Fruit fly (Drosophila melanogaster) whole organism, embryonic: ENCODE data around the gene CG2059.

Experiments used
- Bteb2 ChIP-seq: fragments of 200-800 bp; sonication (Bioruptor generic); optimal IDR thresholded peaks from 2 replicates; lab custom pipeline; 2016; ENCODE audit warnings: missing biosample characterization, missing genetic modification characterization
- C15 ChIP-seq: fragments of 200-800 bp; sonication (Bioruptor generic); IDR thresholded peaks from 3 replicates; pipeline ENCODE4 v1.3.6; 2022; ENCODE audit warnings: missing biosample characterization, missing genetic modification characterization
- CG11093 ChIP-seq: fragments of 200-800 bp; sonication (Bioruptor generic); IDR thresholded peaks from 3 replicates; pipeline ENCODE4 v1.3.6; 2022; ENCODE audit warnings: missing biosample characterization, missing genetic modification characterization
- CG11504 ChIP-seq: fragments of 200-800 bp; sonication (Bioruptor generic); optimal IDR thresholded peaks from 3 replicates; lab custom pipeline; 2019; ENCODE audit warnings: missing biosample characterization, mild to moderate bottlenecking, missing genetic modification characterization, moderate library complexity
- CG11695 ChIP-seq: fragments of 200-800 bp; sonication (Bioruptor generic); IDR thresholded peaks from 3 replicates; pipeline ENCODE4 v1.3.6; 2022; ENCODE audit warnings: missing biosample characterization, missing genetic modification characterization
- CG13123 ChIP-seq: fragments of 200-800 bp; sonication (Bioruptor generic); optimal IDR thresholded peaks from 2 replicates; lab custom pipeline; 2016; ENCODE audit warnings: missing biosample characterization, missing genetic modification characterization
- CG13424 ChIP-seq: fragments of 200-800 bp; sonication (Bioruptor generic); optimal IDR thresholded peaks from 2 replicates; lab custom pipeline; 2019; ENCODE audit warnings: missing biosample characterization, mild to moderate bottlenecking, missing genetic modification characterization, moderate library complexity
- CG13624 ChIP-seq: fragments of 200-800 bp; sonication (Bioruptor generic); optimal IDR thresholded peaks from 2 replicates; lab custom pipeline; 2016; ENCODE audit warnings: missing biosample characterization, missing genetic modification characterization
- CG15479 ChIP-seq: fragments of 200-800 bp; sonication (Bioruptor generic); optimal IDR thresholded peaks from 3 replicates; lab custom pipeline; 2019; ENCODE audit warnings: missing biosample characterization, mild to moderate bottlenecking, missing genetic modification characterization, moderate library complexity
- CG16815 ChIP-seq: fragments of 200-800 bp; sonication (Bioruptor generic); optimal IDR thresholded peaks from 3 replicates; lab custom pipeline; 2017; ENCODE audit warnings: missing biosample characterization, mild to moderate bottlenecking, missing genetic modification characterization
- CG16863 ChIP-seq: fragments of 200-800 bp; sonication (Bioruptor generic); optimal IDR thresholded peaks from 3 replicates; lab custom pipeline; 2016; ENCODE audit warnings: missing biosample characterization, missing genetic modification characterization
- CG17612 ChIP-seq: fragments of 200-800 bp; sonication (Bioruptor generic); IDR thresholded peaks from 2 replicates; pipeline ENCODE4 v1.3.6; 2022; ENCODE audit warnings: missing biosample characterization, missing genetic modification characterization
- CG2875 ChIP-seq: fragments of 200-800 bp; sonication (Bioruptor generic); optimal IDR thresholded peaks from 2 replicates; lab custom pipeline; 2017; ENCODE audit warnings: missing biosample characterization, mild to moderate bottlenecking, missing genetic modification characterization, missing genetic modification reagents
- CG30020 ChIP-seq: fragments of 200-800 bp; optimal IDR thresholded peaks from 2 replicates; lab custom pipeline; 2019; ENCODE audit warnings: missing biosample characterization, mild to moderate bottlenecking, missing genetic modification characterization, moderate library complexity
- CG32532 ChIP-seq: fragments of 200-800 bp; sonication (Bioruptor generic); IDR thresholded peaks from 2 replicates; pipeline ENCODE4 v1.3.6; 2022; ENCODE audit warnings: missing biosample characterization, missing genetic modification characterization
- CG34422 ChIP-seq: fragments of 200-800 bp; sonication (Bioruptor generic); IDR thresholded peaks from 3 replicates; pipeline ENCODE4 v1.3.6; 2022; ENCODE audit warnings: missing biosample characterization, missing genetic modification characterization
- CG4360 ChIP-seq: fragments of 200-800 bp; sonication (Bioruptor generic); IDR thresholded peaks from 2 replicates; pipeline ENCODE4 v1.3.6; 2022; ENCODE audit warnings: missing biosample characterization, missing genetic modification characterization
- CG43689 ChIP-seq: fragments of 200-800 bp; sonication (Bioruptor generic); IDR thresholded peaks from 2 replicates; pipeline ENCODE4 v1.3.6; 2022; ENCODE audit warnings: missing biosample characterization, missing genetic modification characterization
- CG6813 ChIP-seq: fragments of 200-800 bp; sonication (Bioruptor generic); optimal IDR thresholded peaks from 2 replicates; lab custom pipeline; 2017; ENCODE audit warnings: missing biosample characterization, missing genetic modification characterization, mild to moderate bottlenecking, moderate library complexity, missing genetic modification reagents
- CG7357 ChIP-seq: fragments of 200-800 bp; sonication (Bioruptor generic); IDR thresholded peaks from 3 replicates; pipeline ENCODE4 v1.3.6; 2022; ENCODE audit warnings: missing biosample characterization, missing genetic modification characterization
- CG9437 ChIP-seq: fragments of 200-800 bp; sonication (Bioruptor generic); optimal IDR thresholded peaks from 2 replicates; lab custom pipeline; 2018; ENCODE audit warnings: missing biosample characterization, mild to moderate bottlenecking, missing genetic modification characterization
- Dek ChIP-seq: fragments of 200-800 bp; sonication (Bioruptor generic); optimal IDR thresholded peaks from 3 replicates; lab custom pipeline; 2019; ENCODE audit warnings: missing biosample characterization, mild to moderate bottlenecking, missing genetic modification characterization, moderate library complexity
- Drgx ChIP-seq: fragments of 200-800 bp; sonication (Bioruptor generic); IDR thresholded peaks from 2 replicates; pipeline ENCODE4 v1.3.6; 2022; ENCODE audit warnings: missing biosample characterization, missing genetic modification characterization
- Eip74EF ChIP-seq, 2 experiments: fragments of 200-800 bp in 1 of 2; fragments of >200 bp in 1 of 2; sonication (Bioruptor generic) in 1 of 2; optimal IDR thresholded peaks; 2 replicates each; lab custom pipeline; 2017 to 2019; ENCODE audit warnings: missing biosample characterization in 2 of 2, missing genetic modification characterization in 2 of 2, mild to moderate bottlenecking in 1 of 2, moderate library complexity in 1 of 2
- MBD-R2 ChIP-seq: fragments of 200-800 bp; sonication (Bioruptor generic); IDR thresholded peaks from 2 replicates; pipeline ENCODE4 v1.3.6; 2022; ENCODE audit warnings: missing biosample characterization, missing genetic modification characterization
- Mrtf ChIP-seq: fragments of 200-800 bp; sonication (Bioruptor generic); IDR thresholded peaks from 3 replicates; pipeline ENCODE4 v1.3.6; 2022; ENCODE audit warnings: missing biosample characterization, missing genetic modification characterization
- NC2β ChIP-seq: fragments of 200-800 bp; sonication (Bioruptor generic); optimal IDR thresholded peaks from 2 replicates; lab custom pipeline; 2016; ENCODE audit warnings: missing biosample characterization, missing genetic modification characterization
- Ptx1 ChIP-seq: fragments of 200-800 bp; sonication (Bioruptor generic); IDR thresholded peaks from 2 replicates; pipeline ENCODE4 v1.3.6; 2022; ENCODE audit warnings: missing biosample characterization, missing genetic modification characterization
- Spps ChIP-seq: fragments of 200-800 bp; sonication (Bioruptor generic); optimal IDR thresholded peaks from 2 replicates; lab custom pipeline; 2018; ENCODE audit warnings: missing biosample characterization, mild to moderate bottlenecking, missing genetic modification characterization
- Xbp1 ChIP-seq: fragments of 200-800 bp; sonication (Bioruptor generic); optimal IDR thresholded peaks from 3 replicates; lab custom pipeline; 2016; ENCODE audit warnings: missing biosample characterization, mild to moderate bottlenecking, missing genetic modification characterization
- aop ChIP-seq: fragments of 200-800 bp; sonication (Bioruptor generic); IDR thresholded peaks from 2 replicates; pipeline ENCODE4 v1.3.6; 2022; ENCODE audit warnings: missing biosample characterization, missing genetic modification characterization
- cas ChIP-seq: fragments of 200-800 bp; sonication (Bioruptor generic); IDR thresholded peaks from 2 replicates; pipeline ENCODE4 v1.3.6; 2022; ENCODE audit warnings: missing biosample characterization, missing genetic modification characterization
- da ChIP-seq: fragments of 200-800 bp; sonication (Bioruptor generic); optimal IDR thresholded peaks from 2 replicates; lab custom pipeline; 2016; ENCODE audit warnings: missing biosample characterization, missing genetic modification characterization
- danr ChIP-seq: fragments of 200-800 bp; sonication (Bioruptor generic); IDR thresholded peaks from 2 replicates; pipeline ENCODE4 v1.3.6; 2022; ENCODE audit warnings: missing biosample characterization, missing genetic modification characterization
- dmrt11E ChIP-seq: fragments of 200-800 bp; sonication (Bioruptor generic); optimal IDR thresholded peaks from 3 replicates; lab custom pipeline; 2018; ENCODE audit warnings: missing biosample characterization, mild to moderate bottlenecking, missing genetic modification characterization, moderate library complexity
- eve ChIP-seq, 2 experiments: fragments of >200 bp; optimal IDR thresholded peaks; 2 replicates each; lab custom pipeline; 2017; ENCODE audit warnings: missing biosample characterization in 2 of 2, missing genetic modification characterization in 2 of 2
- exex ChIP-seq: fragments of 200-800 bp; sonication (Bioruptor generic); optimal IDR thresholded peaks from 4 replicates; lab custom pipeline; 2018; ENCODE audit warnings: missing biosample characterization, mild to moderate bottlenecking, missing genetic modification characterization, moderate library complexity
- lilli ChIP-seq: fragments of 200-800 bp; sonication (Bioruptor generic); optimal IDR thresholded peaks from 3 replicates; lab custom pipeline; 2016; ENCODE audit warnings: missing biosample characterization, missing genetic modification characterization
- nom ChIP-seq: fragments of 200-800 bp; sonication (Bioruptor generic); optimal IDR thresholded peaks from 2 replicates; lab custom pipeline; 2017; ENCODE audit warnings: missing biosample characterization, missing genetic modification characterization, mild to moderate bottlenecking, moderate library complexity, missing genetic modification reagents
- otp ChIP-seq: fragments of 200-800 bp; sonication (Bioruptor generic); IDR thresholded peaks from 3 replicates; pipeline ENCODE4, ENCODE4 v1.3.6; 2022; ENCODE audit warnings: missing biosample characterization, missing genetic modification characterization
- pb ChIP-seq: fragments of 200-800 bp; sonication (Bioruptor generic); optimal IDR thresholded peaks from 3 replicates; lab custom pipeline; 2016; ENCODE audit warnings: missing biosample characterization, missing genetic modification characterization
- repo ChIP-seq: fragments of 200-800 bp; sonication (Bioruptor generic); optimal IDR thresholded peaks from 2 replicates; lab custom pipeline; 2016; ENCODE audit warnings: missing biosample characterization, missing genetic modification characterization
- rib ChIP-seq: fragments of 200-800 bp; sonication (Bioruptor generic); IDR thresholded peaks from 2 replicates; pipeline ENCODE4 v1.3.6; 2022; ENCODE audit warnings: missing biosample characterization, missing genetic modification characterization
- slbo ChIP-seq: fragments of 200-800 bp; sonication (Bioruptor generic); IDR thresholded peaks from 2 replicates; pipeline ENCODE4 v1.3.6; 2022; ENCODE audit warnings: missing biosample characterization, missing genetic modification characterization
- sug ChIP-seq: fragments of 200-800 bp; optimal IDR thresholded peaks from 2 replicates; lab custom pipeline; 2019; ENCODE audit warnings: missing biosample characterization, mild to moderate bottlenecking, missing genetic modification characterization, moderate library complexity
- tgo ChIP-seq: fragments of 200-800 bp; sonication (Bioruptor generic); IDR thresholded peaks from 3 replicates; pipeline ENCODE4 v1.3.6; 2022; ENCODE audit warnings: missing biosample characterization, missing genetic modification characterization
- tx ChIP-seq: fragments of 200-800 bp; sonication (Bioruptor generic); optimal IDR thresholded peaks from 2 replicates; lab custom pipeline; 2016; ENCODE audit warnings: missing biosample characterization, missing genetic modification characterization
- unpg ChIP-seq: fragments of 200-800 bp; sonication (Bioruptor generic); optimal IDR thresholded peaks from 3 replicates; lab custom pipeline; 2018; ENCODE audit warnings: missing biosample characterization, mild to moderate bottlenecking, missing genetic modification characterization, moderate library complexity
- wor ChIP-seq: fragments of 200-800 bp; sonication (Bioruptor generic); IDR thresholded peaks from 2 replicates; pipeline ENCODE4 v1.3.6; 2022; ENCODE audit warnings: missing biosample characterization, missing genetic modification characterization
- zf30C ChIP-seq: fragments of 200-800 bp; sonication (Bioruptor generic); optimal IDR thresholded peaks from 3 replicates; lab custom pipeline; 2018; ENCODE audit warnings: missing biosample characterization, mild to moderate bottlenecking, missing genetic modification characterization

CG2059 gene

dm6 chrX:7241985-7242627, 44.1 kb upstream of the CG2059 start (continued):
- TF ChIP-seq Dek (tag; lab: Kevin White, UChicago) (peak; percentile 45), slbo (peak; percentile 83), CG4360 (GFP tag; lab: Robert Waterston, UW) (peak; percentile 56; the same call in 1 of the 2 replicates), da (GFP tag; lab: Kevin White, UChicago) (peak; percentile 41), C15 (GFP tag; lab: Robert Waterston, UW) (0 out of 3 replicates have a peak, but pooled peaks have one; percentile 63), CG11504 (tag; lab: Kevin White, UChicago) (peak; percentile 70), Eip74EF (GFP tag; optimal IDR thresholded peaks at IDR 0.05; lab: Kevin White, UChicago) (no peak), CG30020 (no peak), CG43689 (GFP tag; lab: Robert Waterston, UW) (peak; percentile 66), cas (GFP tag; lab: Robert Waterston, UW) (no peak), tgo (peak; percentile 73), danr (GFP tag; lab: Robert Waterston, UW) (peak; percentile 58; the same call in 1 of the 2 replicates), Ptx1 (GFP tag; lab: Robert Waterston, UW) (peak; percentile 77), CG32532 (peak; percentile 85), CG6813 (GFP tag; lab: Kevin White, UChicago) (peak; percentile 85), CG15479 (GFP tag; lab: Kevin White, UChicago) (no peak), rib (no peak), pb (GFP tag; lab: Kevin White, UChicago) (peak; percentile 84), wor (GFP tag; lab: Robert Waterston, UW) (0 out of 2 replicates have a peak, but pooled peaks have one; percentile 11), Xbp1 (GFP tag; lab: Kevin White, UChicago) (peak; percentile 85), CG7357 (GFP tag; lab: Robert Waterston, UW) (peak; percentile 60; the same call in 1 of the 3 replicates), CG11695 (GFP tag; lab: Robert Waterston, UW) (peak; percentile 47; the same call in 1 of the 3 replicates), Spps (tag; lab: Kevin White, UChicago) (peak; percentile 46), NC2β (GFP tag; lab: Kevin White, UChicago) (peak; percentile 84), CG17612 (GFP tag; lab: Robert Waterston, UW) (peak; percentile 65), CG2875 (peak; percentile 85), zf30C (peak; percentile 30), CG13624 (GFP tag; lab: Kevin White, UChicago) (peak; percentile 65), Drgx (GFP tag; lab: Robert Waterston, UW) (peak; percentile 66; the same call in 1 of the 2 replicates), dmrt11E (tag; lab: Kevin White, UChicago) (peak; percentile 77), CG16815 (GFP tag; lab: Kevin White, UChicago) (peak; percentile 52), exex (tag; lab: Kevin White, UChicago) (no peak), MBD-R2 (GFP tag; lab: Robert Waterston, UW) (peak; percentile 15; the same call in 1 of the 2 replicates), CG13123 (GFP tag; lab: Kevin White, UChicago) (peak; percentile 48), otp (peak; percentile 83; the same call in 2 of the 3 replicates), aop (GFP tag; lab: Robert Waterston, UW) (no peak), CG16863 (GFP tag; lab: Kevin White, UChicago) (peak; percentile 70), sug (no peak), eve (GFP tag; optimal IDR thresholded peaks at IDR 0.05; lab: Kevin White, UChicago) (no peak), CG13424 (tag; lab: Kevin White, UChicago) (peak; percentile 69), Bteb2 (peak; percentile 17), unpg (peak; percentile 85), repo (GFP tag; lab: Kevin White, UChicago) (peak; percentile 77), CG11093 (GFP tag; lab: Robert Waterston, UW) (no peak), CG34422 (peak; percentile 72; the same call in 2 of the 3 replicates), Mrtf (GFP tag; lab: Robert Waterston, UW) (peak; percentile 75), lilli (GFP tag; lab: Kevin White, UChicago) (peak; percentile 49), CG9437 (peak; percentile 66), nom (peak; percentile 76), tx (peak; percentile 34)
